Worm (Caenorhabditis elegans) whole organism, L4/young adult: ENCODE results near the gene frpr-19.

Source experiments
- dao-5 ChIP-seq: sonication (generic microtip); optimal IDR thresholded peaks from 2 replicates; lab custom pipeline; 2016; ENCODE audit warnings: missing genotype, missing genetic modification characterization, moderate library complexity, missing compliant biosample characterization
- him-1 ChIP-seq: sonication (generic microtip); optimal IDR thresholded peaks from 2 replicates; lab custom pipeline; 2016; ENCODE audit warnings: missing genotype, missing genetic modification reagents, missing genetic modification characterization, missing compliant biosample characterization

DNA sequence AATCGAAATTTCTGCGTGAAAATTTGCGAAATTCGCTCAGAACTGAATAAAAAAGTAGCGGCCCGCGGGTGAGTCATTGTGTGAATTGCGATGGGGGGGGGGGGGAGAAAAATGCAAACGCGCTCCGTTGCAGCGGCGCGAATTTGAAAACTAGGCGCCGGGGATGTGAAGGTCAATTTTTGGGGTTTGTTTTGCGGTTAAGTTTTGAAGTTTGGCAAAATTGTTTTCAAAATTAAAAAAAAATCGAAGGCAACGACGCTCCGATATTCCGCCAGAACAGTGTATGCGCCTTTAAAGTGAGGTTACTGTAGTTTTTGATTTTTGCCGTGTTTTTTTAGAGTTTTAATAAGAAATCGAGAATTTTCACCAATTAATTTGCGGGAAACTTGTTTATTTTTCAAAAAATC lies 43.1 kb downstream of the frpr-19 start:
- no peak for TF ChIP-seq dao-5 (tag; lab: Kevin White, UChicago)
- no peak for TF ChIP-seq him-1 (tag; lab: Kevin White, UChicago)
